Fruit fly (Drosophila melanogaster): ENCODE results near the gene CG3862.

Gene CG3862

DNA sequence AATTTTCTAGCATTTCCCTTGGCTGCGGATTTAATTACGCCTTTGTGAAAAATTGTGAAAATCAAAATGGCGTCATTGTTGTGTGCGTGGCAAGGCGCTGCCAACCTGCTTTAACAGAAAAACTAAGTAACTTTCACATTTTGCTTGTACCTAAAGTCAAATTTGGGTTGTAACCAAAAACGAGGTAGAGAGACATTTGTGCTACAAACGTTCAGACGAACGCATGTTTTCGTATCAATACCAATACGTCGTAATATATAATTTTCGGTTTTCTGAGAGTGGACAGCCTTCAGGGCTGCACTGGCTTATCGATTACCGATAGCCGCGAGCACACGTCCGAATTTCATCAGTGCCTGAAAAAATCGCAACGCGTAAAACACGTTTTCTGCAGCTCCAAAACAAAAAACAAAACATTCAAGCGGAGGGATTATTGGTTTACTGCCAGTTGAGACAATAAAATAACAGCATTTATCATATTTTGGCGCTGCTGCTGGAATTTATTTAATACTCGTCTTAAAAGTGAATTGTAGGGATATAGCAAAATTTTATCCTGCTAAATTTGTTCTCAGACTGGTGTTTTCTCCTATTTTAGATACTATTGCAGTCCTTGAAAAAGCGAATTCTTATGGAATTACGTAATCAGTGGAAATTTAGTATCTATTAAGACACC, 45.2 kb upstream of the CG3862 start (continued):
- TF ChIP-seq Eip93F (GFP tag; optimal IDR thresholded peaks at IDR 0.05), result no peak
- TF ChIP-seq Hr4 (GFP tag; optimal IDR thresholded peaks at IDR 0.05), result peak; percentile 67
- peak; percentile 58 for TF ChIP-seq dac (GFP tag; optimal IDR thresholded peaks at IDR 0.05)
- TF ChIP-seq Met (GFP tag; optimal IDR thresholded peaks at IDR 0.05), result peak; percentile 61
- peak; percentile 60 for TF ChIP-seq Smox (GFP tag; optimal IDR thresholded peaks at IDR 0.05)
- TF ChIP-seq CG32006 (GFP tag; optimal IDR thresholded peaks at IDR 0.05), result peak; percentile 63
- TF ChIP-seq acj6 (GFP tag; optimal IDR thresholded peaks at IDR 0.05), result peak; percentile 63
- TF ChIP-seq topi (GFP tag; optimal IDR thresholded peaks at IDR 0.05), result peak; percentile 64
- TF ChIP-seq net (GFP tag; optimal IDR thresholded peaks at IDR 0.05), result peak; percentile 47
- TF ChIP-seq CG16779 (tag; optimal IDR thresholded peaks at IDR 0.05), result no peak
- peak; percentile 30 for TF ChIP-seq spab (GFP tag; optimal IDR thresholded peaks at IDR 0.05)
- TF ChIP-seq esn (GFP tag; optimal IDR thresholded peaks at IDR 0.05), result peak; percentile 76
- TF ChIP-seq CG10631 (GFP tag; optimal IDR thresholded peaks at IDR 0.05), result peak; percentile 58
- TF ChIP-seq CG11294 (GFP tag; IDR thresholded peaks at IDR 0.05), result 0 out of 2 replicates have a peak, but pooled peaks have one; percentile 27
- peak; percentile 41 for TF ChIP-seq CG1621 (tag; optimal IDR thresholded peaks at IDR 0.05)
- peak; percentile 38 for TF ChIP-seq CG7368 (GFP tag; optimal IDR thresholded peaks at IDR 0.05)
- peak; percentile 55 for TF ChIP-seq CG34406 (GFP tag; optimal IDR thresholded peaks at IDR 0.05)
- peak; percentile 2 to 18 for TF ChIP-seq salr (GFP tag; optimal IDR thresholded peaks at IDR 0.05)
- TF ChIP-seq CG6808 (GFP tag; optimal IDR thresholded peaks at IDR 0.05), result peak; percentile 53
- TF ChIP-seq eg (GFP tag; IDR thresholded peaks at IDR 0.05), result peak; percentile 74
- peak; percentile 88 for TF ChIP-seq Eip78C (GFP tag)
- TF ChIP-seq CG3032 (tag; optimal IDR thresholded peaks at IDR 0.05), result peak; percentile 70
- TF ChIP-seq CG11902 (GFP tag; optimal IDR thresholded peaks at IDR 0.05), result peak; percentile 56
- peak; percentile 47 for TF ChIP-seq CG15336 (GFP tag; IDR thresholded peaks at IDR 0.05)
- peak; percentile 76 for TF ChIP-seq pdm3 (GFP tag; optimal IDR thresholded peaks at IDR 0.05)
- peak; percentile 46 for TF ChIP-seq CG8319 (GFP tag; optimal IDR thresholded peaks at IDR 0.05)
- peak in 1 of 2 experiments; percentile 57 for TF ChIP-seq ss (GFP tag; optimal IDR thresholded peaks at IDR 0.05)
- TF ChIP-seq fd59A (GFP tag; optimal IDR thresholded peaks at IDR 0.05), result no peak
- peak; percentile 79 for TF ChIP-seq Sox14 (GFP tag; optimal IDR thresholded peaks at IDR 0.05)
- TF ChIP-seq CG11762 (GFP tag; optimal IDR thresholded peaks at IDR 0.05; ENCODE audit: insufficient read depth), result peak; percentile 54

- TF ChIP-seq Sox102F (GFP tag; optimal IDR thresholded peaks at IDR 0.05) (no peak), CG6792 (GFP tag; optimal IDR thresholded peaks at IDR 0.05) (no peak), fkh (GFP tag; optimal IDR thresholded peaks at IDR 0.05) (peak; percentile 10), Sox14 (GFP tag; optimal IDR thresholded peaks at IDR 0.05) (no peak), CG9139 (GFP tag; optimal IDR thresholded peaks at IDR 0.05) (peak; percentile 30), svp (GFP tag) (peak; percentile 70), Lpt (GFP tag; optimal IDR thresholded peaks at IDR 0.05) (no peak)
These were observed 44.6 kb upstream of the CG3862 start, which contains the start of gene PNUTS for dm6 chr2L:870285-870684. TSS of gene PNUTS (plus strand) at chr2L:870465.

DNA sequence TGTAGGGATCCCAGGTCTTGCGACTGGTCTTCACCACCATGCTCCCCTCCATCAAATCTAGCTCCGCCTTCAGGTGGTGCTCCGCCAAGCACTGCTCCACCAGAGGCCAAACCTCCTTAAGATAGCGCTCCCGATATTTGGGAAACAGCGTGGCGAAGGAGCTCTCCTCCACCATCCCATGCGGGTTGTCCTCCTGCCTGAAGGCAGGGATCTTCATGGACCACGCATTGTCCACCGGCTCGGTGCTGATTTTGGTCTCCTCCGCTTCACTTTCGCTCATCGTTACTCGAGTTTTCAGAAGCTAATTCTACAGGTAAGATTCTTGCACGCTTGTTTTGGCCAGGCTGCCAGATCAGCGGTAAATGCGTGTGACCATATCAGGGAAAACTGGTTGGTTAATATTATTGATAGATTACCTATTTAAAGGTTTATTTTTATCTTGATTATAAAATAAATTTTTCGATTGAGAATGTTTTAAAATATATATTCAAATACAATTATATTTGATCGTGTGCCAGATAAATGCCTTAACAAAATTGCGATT, 43.9 kb upstream of the CG3862 start, which contains the start of gene dbe:
Gene dbe, minus strand, starts transcription at position 361 of the 544 bp plus-strand sequence.
- no peak for TF ChIP-seq CG7368 (GFP tag; optimal IDR thresholded peaks at IDR 0.05)
- peak; percentile 38; the same call in 1 of the 3 replicates for TF ChIP-seq eg (GFP tag; IDR thresholded peaks at IDR 0.05)
- TF ChIP-seq CG3032 (tag; optimal IDR thresholded peaks at IDR 0.05), result peak; percentile 3
- peak; percentile 15 for TF ChIP-seq esn (GFP tag; optimal IDR thresholded peaks at IDR 0.05)
- peak; percentile 5 for TF ChIP-seq CG3919 (GFP tag; optimal IDR thresholded peaks at IDR 0.05)
- TF ChIP-seq CG31627 (GFP tag; optimal IDR thresholded peaks at IDR 0.05), result peak; percentile 15
- peak; percentile 18 for TF ChIP-seq Eip78C (GFP tag)
- no peak for TF ChIP-seq CG11762 (GFP tag; optimal IDR thresholded peaks at IDR 0.05; ENCODE audit: insufficient read depth)

Data from whole organism, prepupa.